Fruit fly (Drosophila melanogaster) whole organism, embryonic: Measurements from ENCODE around the gene CG43121.

Experiments used
- Blimp-1 ChIP-seq: fragments of 200-800 bp; sonication (Bioruptor generic); optimal IDR thresholded peaks from 3 replicates; lab custom pipeline; 2018; ENCODE audit warnings: missing biosample characterization, missing genetic modification characterization, mild to moderate bottlenecking, moderate library complexity, missing genetic modification reagents
- BtbVII ChIP-seq: fragments of 200-800 bp; sonication (Bioruptor generic); optimal IDR thresholded peaks from 3 replicates; lab custom pipeline; 2017; ENCODE audit warnings: missing biosample characterization, mild to moderate bottlenecking, missing genetic modification characterization
- C15 ChIP-seq: fragments of 200-800 bp; sonication (Bioruptor generic); IDR thresholded peaks from 3 replicates; pipeline ENCODE4 v1.3.6; 2022; ENCODE audit warnings: missing biosample characterization, missing genetic modification characterization
- CG12391 ChIP-seq: fragments of 200-800 bp; sonication (Bioruptor generic); optimal IDR thresholded peaks from 3 replicates; lab custom pipeline; 2018; ENCODE audit warnings: missing biosample characterization, mild to moderate bottlenecking, missing genetic modification characterization, moderate library complexity
- CG13894 ChIP-seq: fragments of 200-800 bp; sonication (Bioruptor generic); optimal IDR thresholded peaks from 3 replicates; lab custom pipeline; 2018; ENCODE audit warnings: missing biosample characterization, mild to moderate bottlenecking, missing genetic modification characterization, moderate library complexity
- CG15073 ChIP-seq: fragments of 200-800 bp; sonication (Bioruptor generic); optimal IDR thresholded peaks from 2 replicates; lab custom pipeline; 2016; ENCODE audit warnings: missing biosample characterization, missing genetic modification characterization
- CG15514 ChIP-seq: fragments of 200-800 bp; sonication (Bioruptor generic); optimal IDR thresholded peaks from 3 replicates; lab custom pipeline; 2017; ENCODE audit warnings: missing biosample characterization, missing genetic modification characterization, mild to moderate bottlenecking, moderate library complexity, missing genetic modification reagents
- CG17361 ChIP-seq: fragments of 200-800 bp; sonication (Bioruptor generic); IDR thresholded peaks from 3 replicates; pipeline ENCODE4 v1.3.6; 2022; ENCODE audit warnings: missing biosample characterization, missing genetic modification characterization
- CG18619 ChIP-seq: fragments of 200-800 bp; sonication (Bioruptor generic); optimal IDR thresholded peaks from 3 replicates; lab custom pipeline; 2017; ENCODE audit warnings: missing biosample characterization, mild to moderate bottlenecking, missing genetic modification characterization
- CG2129 ChIP-seq: fragments of 200-800 bp; sonication (Bioruptor generic); IDR thresholded peaks from 2 replicates; pipeline ENCODE4 v1.3.6; 2022; ENCODE audit warnings: missing biosample characterization, missing genetic modification characterization; ENCODE audit not compliant: partially characterized antibody
- CG30020 ChIP-seq: fragments of 200-800 bp; optimal IDR thresholded peaks from 2 replicates; lab custom pipeline; 2019; ENCODE audit warnings: missing biosample characterization, mild to moderate bottlenecking, missing genetic modification characterization, moderate library complexity
- CG32772 ChIP-seq: fragments of 200-800 bp; sonication (Bioruptor generic); IDR thresholded peaks from 2 replicates; pipeline ENCODE4 v1.3.6; 2022; ENCODE audit warnings: missing biosample characterization, missing genetic modification characterization
- CG6689 ChIP-seq: fragments of 200-800 bp; sonication (Bioruptor generic); IDR thresholded peaks from 2 replicates; pipeline ENCODE4 v1.3.6; 2022; ENCODE audit warnings: missing biosample characterization, missing genetic modification characterization
- CG7786 ChIP-seq: fragments of 200-800 bp; sonication (Bioruptor generic); optimal IDR thresholded peaks from 2 replicates; lab custom pipeline; 2016; ENCODE audit warnings: missing biosample characterization, missing genetic modification characterization
- CG7987 ChIP-seq: fragments of 200-800 bp; sonication (Bioruptor generic); optimal IDR thresholded peaks from 2 replicates; lab custom pipeline; 2018; ENCODE audit warnings: missing biosample characterization, mild to moderate bottlenecking, missing genetic modification characterization, moderate library complexity
- Deaf1 ChIP-seq: fragments of 200-800 bp; optimal IDR thresholded peaks from 3 replicates; lab custom pipeline; 2019; ENCODE audit warnings: missing biosample characterization, mild to moderate bottlenecking, missing genetic modification characterization, moderate library complexity
- Dip2 ChIP-seq: fragments of 200-800 bp; sonication (Bioruptor generic); IDR thresholded peaks from 2 replicates; pipeline ENCODE4 v1.3.6; 2022; ENCODE audit warnings: missing biosample characterization, missing genetic modification characterization
- Drgx ChIP-seq: fragments of 200-800 bp; sonication (Bioruptor generic); IDR thresholded peaks from 2 replicates; pipeline ENCODE4 v1.3.6; 2022; ENCODE audit warnings: missing biosample characterization, missing genetic modification characterization
- E2f1 ChIP-seq: fragments of 200-800 bp; sonication (Bioruptor generic); IDR thresholded peaks from 2 replicates; pipeline ENCODE4 v1.3.6; 2022; ENCODE audit warnings: missing biosample characterization, missing genetic modification characterization
- E2f2 ChIP-seq: fragments of 200-800 bp; sonication (Bioruptor generic); IDR thresholded peaks from 2 replicates; pipeline ENCODE4 v1.3.6; 2022; ENCODE audit warnings: missing biosample characterization, missing genetic modification characterization
- Ets65A ChIP-seq: fragments of 200-800 bp; sonication (Bioruptor generic); peaks from one replicate; lab custom pipeline; 2016; ENCODE audit warnings: missing biosample characterization, missing genetic modification characterization
- Hr51 ChIP-seq, 2 experiments: fragments of 200-800 bp; sonication (Bioruptor generic); optimal IDR thresholded peaks; 2 replicates in 1 of 2; 3 replicates in 1 of 2; lab custom pipeline; 2016 to 2018; ENCODE audit warnings: missing biosample characterization in 2 of 2, missing genetic modification characterization in 2 of 2, mild to moderate bottlenecking in 1 of 2, moderate library complexity in 1 of 2
- Med ChIP-seq: fragments of 200-800 bp; sonication (Bioruptor generic); peaks from one replicate; lab custom pipeline; 2016; ENCODE audit warnings: missing biosample characterization, missing genetic modification characterization, mild to moderate bottlenecking, inconsistent platforms, moderate library complexity
- Nf-YB ChIP-seq: fragments of 200-800 bp; sonication (Bioruptor generic); optimal IDR thresholded peaks from 3 replicates; lab custom pipeline; 2019; ENCODE audit warnings: missing biosample characterization, mild to moderate bottlenecking, missing genetic modification characterization, moderate library complexity
- Spps ChIP-seq: fragments of 200-800 bp; sonication (Bioruptor generic); optimal IDR thresholded peaks from 2 replicates; lab custom pipeline; 2018; ENCODE audit warnings: missing biosample characterization, mild to moderate bottlenecking, missing genetic modification characterization
- Sry-β ChIP-seq: fragments of 200-800 bp; sonication (Bioruptor generic); optimal IDR thresholded peaks from 2 replicates; lab custom pipeline; 2018; ENCODE audit warnings: missing biosample characterization, mild to moderate bottlenecking, missing genetic modification characterization, moderate library complexity
- abd-A ChIP-seq: fragments of 200-800 bp; sonication (Bioruptor generic); optimal IDR thresholded peaks from 3 replicates; lab custom pipeline; 2019; ENCODE audit warnings: missing biosample characterization, mild to moderate bottlenecking, missing genetic modification characterization, moderate library complexity
- cato ChIP-seq: fragments of 200-800 bp; sonication (Bioruptor generic); optimal IDR thresholded peaks from 2 replicates; lab custom pipeline; 2016; ENCODE audit warnings: missing biosample characterization, missing genetic modification characterization, borderline replicate concordance
- chif ChIP-seq, 2 experiments: fragments of 200-800 bp; sonication (Bioruptor generic); optimal IDR thresholded peaks; 3 replicates each; lab custom pipeline; 2016; ENCODE audit warnings: missing biosample characterization in 2 of 2, missing genetic modification characterization in 2 of 2
- dati ChIP-seq: fragments of 200-800 bp; sonication (Bioruptor generic); IDR thresholded peaks from 2 replicates; pipeline ENCODE4 v1.3.6; 2022; ENCODE audit warnings: missing biosample characterization, missing genetic modification characterization
- emc ChIP-seq: fragments of 200-800 bp; sonication (Bioruptor generic); optimal IDR thresholded peaks from 2 replicates; lab custom pipeline; 2016; ENCODE audit warnings: missing biosample characterization, missing genetic modification characterization
- fd96Cb ChIP-seq: fragments of 200-800 bp; sonication (Bioruptor generic); optimal IDR thresholded peaks from 2 replicates; lab custom pipeline; 2018; ENCODE audit warnings: missing biosample characterization, mild to moderate bottlenecking, missing genetic modification characterization, moderate library complexity
- gcm2 ChIP-seq: fragments of 200-800 bp; sonication (Bioruptor generic); optimal IDR thresholded peaks from 2 replicates; lab custom pipeline; 2016; ENCODE audit warnings: missing biosample characterization, missing genetic modification characterization
- ken ChIP-seq: fragments of 200-800 bp; sonication (Bioruptor generic); IDR thresholded peaks from 3 replicates; pipeline ENCODE4 v1.3.6; 2022; ENCODE audit warnings: missing biosample characterization, missing genetic modification characterization
- mld ChIP-seq: fragments of 200-800 bp; sonication (Bioruptor generic); IDR thresholded peaks from 3 replicates; pipeline ENCODE4 v1.3.6; 2022; ENCODE audit warnings: missing biosample characterization, missing genetic modification characterization; ENCODE audit not compliant: partially characterized antibody
- peb ChIP-seq: fragments of 200-800 bp; sonication (Bioruptor generic); IDR thresholded peaks from 2 replicates; pipeline ENCODE4 v1.3.6; 2022; ENCODE audit warnings: missing biosample characterization, missing genetic modification characterization
- pros ChIP-seq: fragments of 200-800 bp; sonication (Bioruptor generic); optimal IDR thresholded peaks from 3 replicates; lab custom pipeline; 2019; ENCODE audit warnings: missing biosample characterization, mild to moderate bottlenecking, missing genetic modification characterization, moderate library complexity
- repo ChIP-seq: fragments of 200-800 bp; sonication (Bioruptor generic); optimal IDR thresholded peaks from 2 replicates; lab custom pipeline; 2016; ENCODE audit warnings: missing biosample characterization, missing genetic modification characterization
- scrt ChIP-seq: fragments of 200-800 bp; sonication (Bioruptor generic); optimal IDR thresholded peaks from 2 replicates; lab custom pipeline; 2018; ENCODE audit warnings: missing biosample characterization, mild to moderate bottlenecking, missing genetic modification characterization, moderate library complexity
- slbo ChIP-seq: fragments of 200-800 bp; sonication (Bioruptor generic); IDR thresholded peaks from 2 replicates; pipeline ENCODE4 v1.3.6; 2022; ENCODE audit warnings: missing biosample characterization, missing genetic modification characterization
- slp2 ChIP-seq: fragments of 200-800 bp; sonication (Bioruptor generic); optimal IDR thresholded peaks from 2 replicates; lab custom pipeline; 2016; ENCODE audit warnings: missing biosample characterization, missing genetic modification characterization
- ssp ChIP-seq: fragments of 200-800 bp; sonication (Bioruptor generic); IDR thresholded peaks from 2 replicates; pipeline ENCODE4 v1.3.6; 2022; ENCODE audit warnings: missing biosample characterization, missing genetic modification characterization
- tll ChIP-seq, 2 experiments: fragments of 200-800 bp in 1 of 2; fragments of >200 bp in 1 of 2; sonication (Bioruptor generic) in 1 of 2; optimal IDR thresholded peaks; 2 replicates each; lab custom pipeline; 2017 to 2019; ENCODE audit warnings: missing biosample characterization in 2 of 2, missing genetic modification characterization in 2 of 2, mild to moderate bottlenecking in 1 of 2, moderate library complexity in 1 of 2
- unc-4 ChIP-seq: fragments of 200-800 bp; sonication (Bioruptor generic); IDR thresholded peaks from 2 replicates; pipeline ENCODE4 v1.3.6; 2022; ENCODE audit warnings: missing biosample characterization, missing genetic modification characterization; ENCODE audit not compliant: partially characterized antibody
- z ChIP-seq: fragments of 200-800 bp; sonication (Bioruptor generic); IDR thresholded peaks from 3 replicates; pipeline ENCODE4 v1.3.6; 2022; ENCODE audit warnings: missing biosample characterization, missing genetic modification characterization
- zen ChIP-seq: fragments of 200-800 bp; sonication (Bioruptor generic); optimal IDR thresholded peaks from 3 replicates; lab custom pipeline; 2018; ENCODE audit warnings: missing biosample characterization, mild to moderate bottlenecking, missing genetic modification characterization, moderate library complexity

CG43121 gene

dm6 chr3L:14697005-14697404 is 24.8 kb upstream of the CG43121 start, which contains the start of gene CG13474 (continued):
- TF ChIP-seq Hr51 (GFP tag; optimal IDR thresholded peaks at IDR 0.05; lab: Kevin White, UChicago) (no peak), CG7987 (GFP tag; lab: Kevin White, UChicago) (no peak)

dm6 chr3L:14691047-14691446 is 18.8 kb upstream of the CG43121 start, which contains the start of gene gdrd:
Gene gdrd, plus strand, starts transcription at chr3L:14691347.
- TF ChIP-seq emc (GFP tag; lab: Kevin White, UChicago) (no peak), Blimp-1 (GFP tag; lab: Kevin White, UChicago) (no peak), slbo (GFP tag; lab: Robert Waterston, UW) (no peak), C15 (no peak), CG32772 (no peak), scrt (no peak), Med (no peak), mld (GFP tag; lab: Robert Waterston, UW) (no peak), Spps (no peak)

- no peak for TF ChIP-seq tll (GFP tag; optimal IDR thresholded peaks at IDR 0.05; lab: Kevin White, UChicago)
- TF ChIP-seq Ets65A (GFP tag; lab: Kevin White, UChicago): peak; percentile 77
- TF ChIP-seq CG13894 (tag; lab: Kevin White, UChicago): peak; percentile 75
Measured at dm6 chr3L:14686251-14686650, 14.0 kb upstream of the CG43121 start.

- TF ChIP-seq CG30020 (tag; lab: Kevin White, UChicago): no peak
- TF ChIP-seq zen (tag; lab: Kevin White, UChicago): no peak
- no peak for TF ChIP-seq CG2129 (GFP tag; lab: Robert Waterston, UW)
- TF ChIP-seq repo (GFP tag; lab: Kevin White, UChicago): no peak
- no peak for TF ChIP-seq slp2 (GFP tag; lab: Kevin White, UChicago)
- no peak for TF ChIP-seq Dip2 (GFP tag; lab: Robert Waterston, UW)
- no peak for TF ChIP-seq BtbVII
- TF ChIP-seq pros (GFP tag; lab: Kevin White, UChicago): no peak
- TF ChIP-seq CG6689 (GFP tag; lab: Robert Waterston, UW): no peak
- TF ChIP-seq E2f2 (GFP tag; lab: Robert Waterston, UW): no peak
- TF ChIP-seq CG15073 (GFP tag; lab: Kevin White, UChicago): no peak
- TF ChIP-seq Sry-β (GFP tag; lab: Kevin White, UChicago): no peak
- TF ChIP-seq CG18619: no peak
- no peak for TF ChIP-seq ssp (GFP tag; lab: Robert Waterston, UW)
- no peak for TF ChIP-seq CG15514 (GFP tag; lab: Kevin White, UChicago)
- no peak for TF ChIP-seq peb
- TF ChIP-seq CG7786 (GFP tag; lab: Kevin White, UChicago): no peak
- TF ChIP-seq cato (GFP tag; lab: Kevin White, UChicago): no peak
Measured at dm6 chr3L:14684468-14684867, 12.2 kb upstream of the CG43121 start, which contains the start of gene Dnaaf6. Gene Dnaaf6, plus strand, starts transcription at chr3L:14684768.

- TF ChIP-seq Drgx (GFP tag; lab: Robert Waterston, UW) (peak; percentile 37; the same call in 1 of the 2 replicates), z (peak; percentile 94), gcm2 (GFP tag; lab: Kevin White, UChicago) (no peak), Nf-YB (GFP tag; lab: Kevin White, UChicago) (no peak), Deaf1 (no peak), ken (no peak), unc-4 (GFP tag; lab: Robert Waterston, UW) (0 out of 2 replicates have a peak, but pooled peaks have one; percentile 20), chif (GFP tag; optimal IDR thresholded peaks at IDR 0.05; lab: Kevin White, UChicago) (no peak), dati (no peak), fd96Cb (no peak), CG12391 (tag; lab: Kevin White, UChicago) (no peak), abd-A (peak; percentile 5), CG17361 (no peak), E2f1 (GFP tag; lab: Robert Waterston, UW) (no peak)
Measured at dm6 chr3L:14681504-14681903, 9.3 kb upstream of the CG43121 start.
